Worm (Caenorhabditis elegans) whole organism, mixed stage, embryonic: ENCODE results near the gene nhr-63.
A peak's percentile ranks its signal among the peaks of the same experiment; 100 is the strongest.

Experiments used
- M03D4.4 ChIP-seq: sonication (generic microtip); optimal IDR thresholded peaks from 2 replicates; lab custom pipeline; 2017; ENCODE audit warnings: mild to moderate bottlenecking, missing genetic modification characterization, missing compliant biosample characterization
- bed-3 ChIP-seq: fragments of 200-800 bp; sonication (Bioruptor generic); optimal IDR thresholded peaks from 3 replicates; lab custom pipeline; 2018; ENCODE audit warnings: mild to moderate bottlenecking, missing genetic modification characterization, moderate library complexity, missing compliant biosample characterization
- blmp-1 ChIP-seq: fragments of 150-350 bp; optimal IDR thresholded peaks from 2 replicates; lab custom pipeline; 2014; ENCODE audit warnings: missing biosample characterization, missing genetic modification characterization
- ceh-39 ChIP-seq: fragments of 150-350 bp; optimal IDR thresholded peaks from 2 replicates; lab custom pipeline; 2014; ENCODE audit warnings: missing biosample characterization, missing genetic modification characterization
- ces-1 ChIP-seq: fragments of 150-350 bp; optimal IDR thresholded peaks from 2 replicates; lab custom pipeline; 2014; ENCODE audit warnings: missing biosample characterization, missing genetic modification reagents, missing genetic modification characterization
- cnd-1 ChIP-seq: fragments of 200-800 bp; sonication (Bioruptor generic); optimal IDR thresholded peaks from 2 replicates; lab custom pipeline; 2018; ENCODE audit warnings: mild to moderate bottlenecking, missing genetic modification characterization, missing compliant biosample characterization
- drap-1 ChIP-seq: fragments of 200-800 bp; sonication (Bioruptor generic); optimal IDR thresholded peaks from 3 replicates; lab custom pipeline; 2018; ENCODE audit warnings: mild to moderate bottlenecking, missing genetic modification characterization, missing compliant biosample characterization
- elt-1 ChIP-seq: sonication (generic microtip); optimal IDR thresholded peaks from 2 replicates; lab custom pipeline; 2017; ENCODE audit warnings: missing genetic modification characterization, mild to moderate bottlenecking, missing compliant biosample characterization, antibody characterized with exemption, moderate library complexity, borderline replicate concordance; ENCODE audit not compliant: insufficient read depth
- elt-3 ChIP-seq: fragments of 150-350 bp; optimal IDR thresholded peaks from 2 replicates; lab custom pipeline; 2014; ENCODE audit warnings: missing biosample characterization, missing genetic modification characterization
- ham-2 ChIP-seq: fragments of 200-800 bp; sonication (Bioruptor generic); optimal IDR thresholded peaks from 2 replicates; lab custom pipeline; 2018; ENCODE audit warnings: mild to moderate bottlenecking, missing genetic modification characterization, missing compliant biosample characterization
- hlh-1 ChIP-seq: fragments of 150-350 bp; optimal IDR thresholded peaks from 2 replicates; lab custom pipeline; 2014; ENCODE audit warnings: missing biosample characterization, missing genetic modification reagents, missing genetic modification characterization
- lin-13 ChIP-seq: fragments of 150-350 bp; optimal IDR thresholded peaks from 2 replicates; lab custom pipeline; 2014; ENCODE audit warnings: missing biosample characterization, missing genetic modification characterization
- lin-32 ChIP-seq: fragments of 200-800 bp; sonication (Bioruptor generic); optimal IDR thresholded peaks from 2 replicates; lab custom pipeline; 2018; ENCODE audit warnings: mild to moderate bottlenecking, missing genetic modification characterization, missing compliant biosample characterization
- lsy-2 ChIP-seq: fragments of 150-350 bp; optimal IDR thresholded peaks from 2 replicates; lab custom pipeline; 2014; ENCODE audit warnings: missing biosample characterization, missing genetic modification characterization
- mep-1 ChIP-seq: fragments of 150-350 bp; optimal IDR thresholded peaks from 2 replicates; lab custom pipeline; 2017; ENCODE audit warnings: missing biosample characterization, missing genetic modification reagents, missing genetic modification characterization, inconsistent platforms
- mls-2 ChIP-seq: sonication (generic microtip); optimal IDR thresholded peaks from 2 replicates; lab custom pipeline; 2016; ENCODE audit warnings: mild to moderate bottlenecking, missing genetic modification characterization, moderate library complexity, missing compliant biosample characterization
- nhr-12 ChIP-seq: fragments of 150-350 bp; optimal IDR thresholded peaks from 2 replicates; lab custom pipeline; 2014; ENCODE audit warnings: missing biosample characterization, missing genetic modification characterization
- nhr-2 ChIP-seq: fragments of 150-350 bp; optimal IDR thresholded peaks from 2 replicates; lab custom pipeline; 2014; ENCODE audit warnings: missing biosample characterization, missing genetic modification characterization
- nhr-28 ChIP-seq: fragments of 150-350 bp; optimal IDR thresholded peaks from 2 replicates; lab custom pipeline; 2014; ENCODE audit warnings: missing biosample characterization, missing genetic modification characterization
- pha-4 ChIP-seq: fragments of 150-350 bp; optimal IDR thresholded peaks from 2 replicates; lab custom pipeline; 2018; ENCODE audit warnings: missing biosample characterization, missing genetic modification reagents, missing genetic modification characterization
- sem-2 ChIP-seq: fragments of 200-800 bp; sonication (Bioruptor generic); optimal IDR thresholded peaks from 2 replicates; lab custom pipeline; 2018; ENCODE audit warnings: mild to moderate bottlenecking, missing genetic modification characterization, missing compliant biosample characterization
- sptf-1 ChIP-seq: sonication (generic microtip); optimal IDR thresholded peaks from 2 replicates; lab custom pipeline; 2017; ENCODE audit warnings: mild to moderate bottlenecking, missing genetic modification characterization, moderate library complexity, missing compliant biosample characterization
- unc-120 ChIP-seq: sonication (generic microtip); optimal IDR thresholded peaks from 2 replicates; lab custom pipeline; 2017; ENCODE audit warnings: missing genetic modification characterization, missing compliant biosample characterization; ENCODE audit not compliant: poor library complexity, severe bottlenecking
- unc-39 ChIP-seq: fragments of 150-350 bp; optimal IDR thresholded peaks from 2 replicates; lab custom pipeline; 2014; ENCODE audit warnings: missing biosample characterization, missing genetic modification characterization
- unc-62 ChIP-seq: fragments of 150-350 bp; optimal IDR thresholded peaks from 2 replicates; lab custom pipeline; 2014; ENCODE audit warnings: missing biosample characterization, missing genetic modification reagents, missing genetic modification characterization
- zip-8 ChIP-seq: fragments of 150-350 bp; optimal IDR thresholded peaks from 2 replicates; lab custom pipeline; 2014; ENCODE audit warnings: missing biosample characterization, missing genetic modification characterization
- ztf-11 ChIP-seq: fragments of 150-350 bp; optimal IDR thresholded peaks from 2 replicates; lab custom pipeline; 2014; ENCODE audit warnings: missing biosample characterization, missing genetic modification characterization

Gene nhr-63

DNA sequence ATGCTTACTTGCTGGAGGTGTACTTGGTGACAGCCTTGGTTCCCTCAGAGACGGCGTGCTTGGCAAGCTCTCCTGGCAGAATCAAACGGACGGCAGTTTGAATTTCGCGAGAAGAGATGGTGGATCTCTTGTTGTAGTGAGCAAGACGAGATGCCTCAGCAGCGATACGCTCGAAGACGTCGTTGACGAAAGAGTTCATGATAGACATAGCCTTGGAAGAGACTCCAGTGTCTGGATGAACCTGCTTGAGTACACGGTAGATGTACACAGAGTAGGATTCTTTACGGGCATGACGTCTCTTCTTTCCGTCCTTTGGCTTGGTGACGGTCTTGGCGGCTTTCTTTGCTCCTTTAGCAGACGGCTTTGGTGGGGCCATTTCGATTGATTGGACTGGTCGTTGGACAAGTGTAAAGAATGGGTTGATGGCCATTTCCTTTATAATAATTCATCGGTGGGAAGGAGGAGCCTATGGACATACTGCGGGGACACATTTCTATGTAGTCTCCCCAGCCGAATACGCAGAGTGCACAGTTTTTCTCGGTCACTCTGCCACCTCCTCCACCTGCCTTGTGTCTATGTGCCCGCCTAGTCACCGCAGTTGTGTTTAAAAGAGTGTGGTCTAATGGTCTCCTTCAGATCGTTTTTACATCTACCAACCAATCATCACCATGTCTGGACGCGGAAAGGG lies 37.9 kb downstream of the nhr-63 start, which contains the start of the genes his-4 and his-3:
Gene his-4, minus strand, starts transcription at position 376 of the 688 bp plus-strand sequence.
Gene his-3, plus strand, starts transcription at position 669 of the 688 bp plus-strand sequence.
- TF ChIP-seq unc-62 (GFP tag; lab: Kevin White, UChicago): peak; percentile 13
- peak; percentile 32 for TF ChIP-seq zip-8
- peak; percentile 96 for TF ChIP-seq lin-13 (tag; lab: Kevin White, UChicago)
- TF ChIP-seq sptf-1: peak; percentile 24
- TF ChIP-seq cnd-1 (tag; lab: Kevin White, UChicago): peak; percentile 86
- peak; percentile 94 for TF ChIP-seq ztf-11 (tag; lab: Kevin White, UChicago)
- TF ChIP-seq mep-1 (tag; lab: Kevin White, UChicago): peak; percentile 57
- peak; percentile 81 for TF ChIP-seq drap-1
- TF ChIP-seq ceh-39 (tag; lab: Kevin White, UChicago): peak; percentile 86
- TF ChIP-seq lsy-2 (tag; lab: Kevin White, UChicago): peak; percentile 43
- TF ChIP-seq M03D4.4 (tag; lab: Kevin White, UChicago): peak; percentile 26
- TF ChIP-seq pha-4: peak; percentile 87
- TF ChIP-seq nhr-2: peak; percentile 62

- TF ChIP-seq elt-3 (tag; lab: Kevin White, UChicago): no peak
- no peak for TF ChIP-seq blmp-1 (tag; lab: Kevin White, UChicago)
- no peak for TF ChIP-seq mls-2 (tag; lab: Kevin White, UChicago)
- peak; percentile 94 for TF ChIP-seq zip-8
- peak; percentile 11 for TF ChIP-seq ceh-39 (tag; lab: Kevin White, UChicago)
Observed at ce11 chrV:16041412-16041811, 39.0 kb downstream of the nhr-63 start.

- TF ChIP-seq sptf-1 (peak; percentile 22), cnd-1 (tag; lab: Kevin White, UChicago) (peak; percentile 39)
- TF ChIP-seq, all 35 proteins: peak for 2; not testable (repeated sequence) for 33
Observed at ce11 chrV:16041925-16042742, 39.7 kb downstream of the nhr-63 start, which contains the start of the genes his-2 and his-1. Gene his-2 (minus strand): TSS chrV:16042283. Gene his-1 (plus strand): TSS chrV:16042520.

- no peak for TF ChIP-seq unc-39 (tag; lab: Kevin White, UChicago)
- TF ChIP-seq unc-120: no peak
- TF ChIP-seq nhr-12 (tag; lab: Kevin White, UChicago): no peak
- peak; percentile 9 for TF ChIP-seq sem-2
- peak; percentile 24 for TF ChIP-seq zip-8
Observed at ce11 chrV:16042743-16043014, 40.3 kb downstream of the nhr-63 start.

DNA sequence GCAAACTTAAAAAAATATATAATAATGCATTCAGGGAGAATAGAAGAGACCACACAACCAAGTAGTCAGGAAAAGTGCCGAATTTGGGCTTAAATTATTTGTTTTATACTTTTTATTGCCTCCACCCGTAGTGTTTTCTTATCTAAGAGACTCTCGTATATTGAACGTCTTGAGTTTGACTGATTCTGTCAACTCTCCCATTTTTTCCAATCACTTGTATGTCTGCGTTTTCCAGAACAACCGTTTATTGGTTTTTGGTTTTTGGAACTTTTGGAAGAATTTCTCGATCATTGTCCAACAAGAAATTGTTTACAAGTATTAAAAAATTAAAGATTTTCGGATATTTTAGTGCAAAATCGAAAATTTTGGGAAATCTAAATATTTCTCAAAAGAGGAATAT lies 41.3 kb downstream of the nhr-63 start:
- TF ChIP-seq drap-1 (no peak), lsy-2 (tag; lab: Kevin White, UChicago) (no peak), pha-4 (no peak), nhr-28 (tag; lab: Kevin White, UChicago) (no peak), elt-3 (tag; lab: Kevin White, UChicago) (no peak), hlh-1 (no peak), elt-1 (tag; lab: Kevin White, UChicago) (no peak), sptf-1 (no peak), bed-3 (no peak), ces-1 (no peak), lin-32 (GFP tag; lab: Kevin White, UChicago) (no peak), ham-2 (GFP tag; lab: Kevin White, UChicago) (no peak), nhr-12 (tag; lab: Kevin White, UChicago) (no peak)

ce11 chrV:16045837-16046236 lies 43.4 kb downstream of the nhr-63 start, which contains the start of gene T10C6.15:
Gene T10C6.15 (minus strand): TSS chrV:16045940.
- no peak for TF ChIP-seq mep-1 (tag; lab: Kevin White, UChicago)
- no peak for TF ChIP-seq lsy-2 (tag; lab: Kevin White, UChicago)
